Fruit fly (Drosophila melanogaster): ENCODE data around the gene KaiR1D.
A peak's percentile ranks its signal among the peaks of the same experiment; 100 is the strongest.

KaiR1D gene

DNA sequence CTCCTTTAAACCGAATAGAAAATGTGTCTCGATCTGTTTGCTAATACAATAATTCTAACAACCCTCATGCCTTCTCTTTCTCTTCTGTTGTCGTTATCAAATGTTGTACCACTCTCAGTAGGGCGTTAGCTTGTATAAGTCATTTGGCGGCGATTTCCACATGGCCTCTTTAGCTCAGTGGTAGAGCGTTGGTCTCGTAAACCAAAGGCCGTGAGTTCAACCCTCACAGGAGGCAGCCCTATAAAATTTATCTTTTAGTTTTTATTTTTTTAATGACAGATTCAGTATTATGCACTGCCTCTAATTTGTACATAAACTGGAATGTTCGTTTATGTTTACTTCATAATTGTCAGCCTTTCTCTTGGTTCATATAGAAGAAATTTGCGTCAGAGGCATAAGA lies 25.5 kb upstream of the KaiR1D start (continued):
- no peak for TF ChIP-seq D19A (tag; optimal IDR thresholded peaks at IDR 0.05)
- peak; percentile 81; the same call in 1 of the 2 replicates for TF ChIP-seq amos (GFP tag; IDR thresholded peaks at IDR 0.05; ENCODE audit: partially characterized antibody)
- no peak for TF ChIP-seq HLHmδ (GFP tag; optimal IDR thresholded peaks at IDR 0.05)
- no peak for TF ChIP-seq CG15011 (GFP tag; optimal IDR thresholded peaks at IDR 0.05)
- TF ChIP-seq mld (GFP tag; IDR thresholded peaks at IDR 0.05; ENCODE audit: partially characterized antibody), result peak; percentile 75
- TF ChIP-seq CG7839 (tag; optimal IDR thresholded peaks at IDR 0.05), result no peak
- TF ChIP-seq toy (GFP tag; IDR thresholded peaks at IDR 0.05), result no peak
- peak; percentile 16; the same call in 1 of the 2 replicates for TF ChIP-seq vvl (GFP tag; IDR thresholded peaks at IDR 0.05)
- peak; percentile 99 for TF ChIP-seq Bdp1 (GFP tag; optimal IDR thresholded peaks at IDR 0.05)
- peak; percentile 6; the same call in 1 of the 3 replicates for TF ChIP-seq HLH4C (GFP tag; IDR thresholded peaks at IDR 0.05; ENCODE audit: partially characterized antibody)
- TF ChIP-seq CG13287 (GFP tag; IDR thresholded peaks at IDR 0.05; ENCODE audit: partially characterized antibody), result peak; percentile 27; the same call in 1 of the 2 replicates
- TF ChIP-seq sna (GFP tag; IDR thresholded peaks at IDR 0.05; ENCODE audit: partially characterized antibody), result no peak
- TF ChIP-seq gfzf (GFP tag; optimal IDR thresholded peaks at IDR 0.05), result no peak
- TF ChIP-seq en (GFP tag; optimal IDR thresholded peaks at IDR 0.05), result no peak
- TF ChIP-seq CG4360 (GFP tag; IDR thresholded peaks at IDR 0.05), result no peak
- no peak for TF ChIP-seq CG10267 (tag; optimal IDR thresholded peaks at IDR 0.05)
- peak; percentile 78 for TF ChIP-seq bbx (GFP tag; IDR thresholded peaks at IDR 0.05; ENCODE audit: partially characterized antibody)
- no peak for TF ChIP-seq kni (GFP tag; optimal IDR thresholded peaks at IDR 0.05)
- TF ChIP-seq nerfin-2 (GFP tag; IDR thresholded peaks at IDR 0.05; ENCODE audit: partially characterized antibody), result peak; percentile 60; the same call in 1 of the 2 replicates
- no peak for TF ChIP-seq Optix (GFP tag; IDR thresholded peaks at IDR 0.05)
- TF ChIP-seq pb (GFP tag; optimal IDR thresholded peaks at IDR 0.05), result no peak
- TF ChIP-seq CG34422 (GFP tag; IDR thresholded peaks at IDR 0.05), result no peak
- TF ChIP-seq Six4 (GFP tag; optimal IDR thresholded peaks at IDR 0.05), result no peak
- TF ChIP-seq tna (GFP tag; IDR thresholded peaks at IDR 0.05; ENCODE audit: partially characterized antibody), result peak; percentile 40; the same call in 1 of the 2 replicates

DNA sequence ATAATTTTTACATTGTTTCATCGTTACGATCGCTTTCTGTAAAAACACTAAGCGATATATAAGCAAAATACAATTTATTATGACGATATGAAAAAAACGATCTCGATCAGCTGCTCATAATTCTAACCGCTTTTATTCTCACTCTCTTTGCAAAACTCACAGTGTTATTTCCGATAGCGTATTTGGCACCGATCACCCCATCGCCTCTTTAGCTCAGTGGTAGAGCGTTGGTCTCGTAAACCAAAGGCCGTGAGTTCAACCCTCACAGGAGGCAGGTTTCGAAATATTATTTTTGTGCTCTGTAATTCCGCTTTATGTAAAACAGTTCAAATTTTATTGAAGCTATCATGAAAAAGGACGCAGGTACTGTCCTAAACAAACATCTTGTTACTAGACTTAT lies 24.9 kb upstream of the KaiR1D start:
- peak; percentile 95 for TF ChIP-seq Bdp1 (GFP tag; optimal IDR thresholded peaks at IDR 0.05)
- peak; percentile 44; the same call in 1 of the 2 replicates for TF ChIP-seq Scr (GFP tag; IDR thresholded peaks at IDR 0.05; ENCODE audit: partially characterized antibody)
- no peak for TF ChIP-seq dati (GFP tag; IDR thresholded peaks at IDR 0.05)
- TF ChIP-seq Ada2b (GFP tag; IDR thresholded peaks at IDR 0.05), result no peak
- TF ChIP-seq Opbp (GFP tag; IDR thresholded peaks at IDR 0.05; ENCODE audit: partially characterized antibody), result peak; percentile 82; the same call in 2 of the 3 replicates
- TF ChIP-seq HLH4C (GFP tag; IDR thresholded peaks at IDR 0.05; ENCODE audit: partially characterized antibody), result peak; percentile 58
- peak; percentile 31; the same call in 1 of the 3 replicates for TF ChIP-seq CG14860 (GFP tag; IDR thresholded peaks at IDR 0.05; ENCODE audit: partially characterized antibody)
- no peak for TF ChIP-seq CG1792 (GFP tag; optimal IDR thresholded peaks at IDR 0.05)
- peak; percentile 62; the same call in 1 of the 2 replicates for TF ChIP-seq CG42726 (GFP tag; IDR thresholded peaks at IDR 0.05; ENCODE audit: partially characterized antibody)
- no peak for TF ChIP-seq CG10462 (GFP tag; optimal IDR thresholded peaks at IDR 0.05)
- no peak for TF ChIP-seq CG18011 (GFP tag; optimal IDR thresholded peaks at IDR 0.05)
- TF ChIP-seq Atf6 (GFP tag; IDR thresholded peaks at IDR 0.05), result no peak
- TF ChIP-seq CG34422 (GFP tag; IDR thresholded peaks at IDR 0.05), result no peak
- TF ChIP-seq Adf1 (GFP tag; IDR thresholded peaks at IDR 0.05), result no peak
- TF ChIP-seq knrl (GFP tag; IDR thresholded peaks at IDR 0.05; ENCODE audit: partially characterized antibody), result peak; percentile 31; the same call in 2 of the 3 replicates
- peak; percentile 81 for TF ChIP-seq mld (GFP tag; IDR thresholded peaks at IDR 0.05; ENCODE audit: partially characterized antibody)
- TF ChIP-seq amos (GFP tag; IDR thresholded peaks at IDR 0.05; ENCODE audit: partially characterized antibody), result peak; percentile 75; the same call in 1 of the 2 replicates
- TF ChIP-seq vnd (GFP tag; IDR thresholded peaks at IDR 0.05; ENCODE audit: partially characterized antibody), result peak; percentile 47; the same call in 2 of the 3 replicates
- no peak for TF ChIP-seq CG10979 (tag; optimal IDR thresholded peaks at IDR 0.05)
- no peak for TF ChIP-seq CG11398 (GFP tag; optimal IDR thresholded peaks at IDR 0.05)
- TF ChIP-seq chinmo (GFP tag; IDR thresholded peaks at IDR 0.05; ENCODE audit: partially characterized antibody), result 0 out of 4 replicates have a peak, but pooled peaks have one; percentile 49
- TF ChIP-seq CG2199 (GFP tag; IDR thresholded peaks at IDR 0.05), result peak; percentile 65; the same call in 2 of the 3 replicates
- TF ChIP-seq Trl (optimal IDR thresholded peaks at IDR 0.05), result no peak
- TF ChIP-seq Trl (GFP tag; optimal IDR thresholded peaks at IDR 0.05), result no peak
- TF ChIP-seq CG7963 (GFP tag; IDR thresholded peaks at IDR 0.05; ENCODE audit: partially characterized antibody), result peak; percentile 63; the same call in 2 of the 3 replicates
- TF ChIP-seq kni (GFP tag; optimal IDR thresholded peaks at IDR 0.05), result peak; percentile 19
- peak; percentile 67; the same call in 1 of the 2 replicates for TF ChIP-seq bbx (GFP tag; IDR thresholded peaks at IDR 0.05; ENCODE audit: partially characterized antibody)
- peak; percentile 48 for TF ChIP-seq ato (GFP tag; IDR thresholded peaks at IDR 0.05; ENCODE audit: partially characterized antibody)
- TF ChIP-seq crc (GFP tag; optimal IDR thresholded peaks at IDR 0.05), result no peak

All from whole organism, embryonic.